Worm (Caenorhabditis elegans): ENCODE results near the gene srg-48.
A peak's percentile ranks its signal among the peaks of the same experiment; 100 is the strongest.

- TF ChIP-seq T23F11.4 (GFP tag; optimal IDR thresholded peaks at IDR 0.05) (no peak), gmeb-2 (tag; optimal IDR thresholded peaks at IDR 0.05) (no peak), elt-2 (tag; optimal IDR thresholded peaks at IDR 0.05) (no peak), lim-6 (tag; optimal IDR thresholded peaks at IDR 0.05) (no peak), ceh-14 (tag; optimal IDR thresholded peaks at IDR 0.05) (no peak), ceh-18 (tag; optimal IDR thresholded peaks at IDR 0.05) (peak; percentile 46), fkh-10 (GFP tag; optimal IDR thresholded peaks at IDR 0.05) (no peak), nhr-232 (tag; optimal IDR thresholded peaks at IDR 0.05) (no peak), nhr-11 (tag; optimal IDR thresholded peaks at IDR 0.05) (no peak), tbx-2 (tag; optimal IDR thresholded peaks at IDR 0.05) (peak; percentile 24), dmd-4 (tag; optimal IDR thresholded peaks at IDR 0.05; ENCODE audit: borderline replicate concordance) (no peak), dve-1 (tag; optimal IDR thresholded peaks at IDR 0.05) (no peak), pha-4 (tag; optimal IDR thresholded peaks at IDR 0.05) (no peak)
These were observed 27.2 kb downstream of the srg-48 start for ce11 chrIV:7099377-7099776.

Data from whole organism, late embryonic.